Fruit fly (Drosophila melanogaster): ENCODE data around the gene Gtpx.

Gene Gtpx

DNA sequence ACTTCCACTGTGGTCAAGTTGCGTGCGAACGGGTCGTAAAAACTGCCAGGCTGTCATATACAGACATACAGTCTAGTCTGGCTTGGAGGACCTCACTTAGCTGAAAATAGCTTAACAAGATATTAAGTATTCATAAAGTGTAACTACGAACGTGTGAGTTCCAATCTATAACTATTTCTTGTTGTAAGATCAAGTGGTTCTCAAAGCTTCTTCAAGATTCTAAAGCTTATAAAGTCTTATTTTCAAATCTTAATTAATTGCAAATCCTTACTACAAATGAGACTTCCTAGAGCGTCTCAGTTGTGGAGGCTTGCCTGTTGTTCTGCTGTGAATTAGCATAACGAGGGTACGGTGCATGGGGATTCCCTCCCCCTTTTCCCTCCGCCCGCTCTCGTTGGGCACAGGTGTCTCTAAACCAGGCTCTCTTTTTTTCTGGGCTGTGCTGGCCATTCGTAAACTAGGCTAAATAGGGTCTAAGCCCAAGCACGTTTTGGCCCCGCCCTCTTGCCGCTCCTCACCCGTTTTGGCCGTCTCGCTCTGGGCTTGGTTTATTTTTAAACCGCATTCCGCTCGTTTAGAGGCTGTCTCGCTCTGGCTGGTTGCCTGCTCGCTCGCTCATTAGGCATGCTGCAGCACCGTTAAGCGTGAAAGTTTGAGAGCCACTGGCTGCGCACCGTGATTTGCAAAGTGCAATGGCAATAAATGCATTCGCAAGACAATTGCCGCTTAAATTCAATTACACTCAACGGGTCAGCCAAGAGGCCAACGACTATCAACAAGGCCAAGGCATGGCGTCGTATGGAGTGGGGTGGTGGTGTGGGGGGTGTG lies 12.2 kb downstream of the Gtpx start (continued):
- TF ChIP-seq CG3163 (GFP tag; optimal IDR thresholded peaks at IDR 0.05) (no peak), fd3F (GFP tag; optimal IDR thresholded peaks at IDR 0.05) (no peak), Nf-YC (tag; optimal IDR thresholded peaks at IDR 0.05) (no peak), row (GFP tag; IDR thresholded peaks at IDR 0.05) (no peak), CG17385 (GFP tag; optimal IDR thresholded peaks at IDR 0.05) (no peak), tio (GFP tag; optimal IDR thresholded peaks at IDR 0.05) (no peak), CG12769 (tag; optimal IDR thresholded peaks at IDR 0.05) (no peak), corto (GFP tag; optimal IDR thresholded peaks at IDR 0.05) (no peak), Usf (GFP tag; optimal IDR thresholded peaks at IDR 0.05) (no peak), CG10565 (GFP tag; optimal IDR thresholded peaks at IDR 0.05) (no peak), esg (GFP tag; conservative IDR thresholded peaks at IDR 0.05) (no peak), CG3407 (GFP tag; optimal IDR thresholded peaks at IDR 0.05) (no peak), CG34224 (GFP tag; IDR thresholded peaks at IDR 0.05; ENCODE audit: partially characterized antibody) (no peak), CG2199 (GFP tag; IDR thresholded peaks at IDR 0.05) (no peak), CG8290 (GFP tag; optimal IDR thresholded peaks at IDR 0.05) (no peak), CG8290 (tag; optimal IDR thresholded peaks at IDR 0.05) (no peak), gt (GFP tag; IDR thresholded peaks at IDR 0.05) (no peak), Poxn (GFP tag; IDR thresholded peaks at IDR 0.05) (no peak), CG13894 (tag; optimal IDR thresholded peaks at IDR 0.05) (no peak), ewg (GFP tag; optimal IDR thresholded peaks at IDR 0.05) (no peak), klu (GFP tag; IDR thresholded peaks at IDR 0.05) (no peak), crol (GFP tag; IDR thresholded peaks at IDR 0.05) (peak; percentile 78), CG12942 (GFP tag; optimal IDR thresholded peaks at IDR 0.05) (no peak), CG11696 (GFP tag; IDR thresholded peaks at IDR 0.05) (no peak), grau (tag; optimal IDR thresholded peaks at IDR 0.05) (peak; percentile 34), CG6791 (GFP tag; IDR thresholded peaks at IDR 0.05; ENCODE audit: partially characterized antibody) (no peak), amos (GFP tag; IDR thresholded peaks at IDR 0.05; ENCODE audit: partially characterized antibody) (no peak), toy (GFP tag; IDR thresholded peaks at IDR 0.05) (no peak), CG6854 (GFP tag; optimal IDR thresholded peaks at IDR 0.05) (no peak), pzg (GFP tag; optimal IDR thresholded peaks at IDR 0.05) (no peak), Nf-YB (GFP tag; optimal IDR thresholded peaks at IDR 0.05) (no peak), C15 (GFP tag; IDR thresholded peaks at IDR 0.05) (no peak), Blimp-1 (GFP tag; optimal IDR thresholded peaks at IDR 0.05) (no peak), CG30403 (GFP tag; optimal IDR thresholded peaks at IDR 0.05) (no peak), CG11504 (tag; optimal IDR thresholded peaks at IDR 0.05) (no peak), CG7271 (tag; optimal IDR thresholded peaks at IDR 0.05) (no peak), da (GFP tag; optimal IDR thresholded peaks at IDR 0.05) (no peak), Camta (GFP tag; optimal IDR thresholded peaks at IDR 0.05) (no peak), CG4617 (GFP tag; optimal IDR thresholded peaks at IDR 0.05; ENCODE audit: borderline replicate concordance) (no peak), CG34422 (GFP tag; IDR thresholded peaks at IDR 0.05) (0 out of 3 replicates have a peak, but pooled peaks have one; percentile 26), jumu (GFP tag; optimal IDR thresholded peaks at IDR 0.05) (no peak), CG17186 (GFP tag; optimal IDR thresholded peaks at IDR 0.05) (no peak), Dip3 (GFP tag; optimal IDR thresholded peaks at IDR 0.05) (no peak), salm (tag; optimal IDR thresholded peaks at IDR 0.05) (no peak), HLH3B (GFP tag; IDR thresholded peaks at IDR 0.05) (no peak), sr (GFP tag; IDR thresholded peaks at IDR 0.05) (no peak), NFAT (GFP tag; IDR thresholded peaks at IDR 0.05) (0 out of 2 replicates have a peak, but pooled peaks have one; percentile 21), Neu2 (GFP tag; optimal IDR thresholded peaks at IDR 0.05; ENCODE audit: borderline replicate concordance) (no peak), tna (GFP tag; IDR thresholded peaks at IDR 0.05; ENCODE audit: partially characterized antibody) (peak; percentile 15; the same call in 1 of the 2 replicates), cwo (GFP tag; optimal IDR thresholded peaks at IDR 0.05) (no peak)
